Worm (Caenorhabditis elegans): ENCODE results near the gene max-2.

Gene max-2

ce11 chrII:13023518-13023917, 2.1 kb downstream of the max-2 start:
- TF ChIP-seq eor-1 (tag; optimal IDR thresholded peaks at IDR 0.05) (no peak), snpc-4 (tag; optimal IDR thresholded peaks at IDR 0.05) (no peak), nfya-1 (tag; optimal IDR thresholded peaks at IDR 0.05; ENCODE audit: insufficient read depth) (no peak), fkh-10 (GFP tag; optimal IDR thresholded peaks at IDR 0.05) (no peak), nhr-12 (tag; optimal IDR thresholded peaks at IDR 0.05) (no peak), nhr-76 (tag; optimal IDR thresholded peaks at IDR 0.05) (no peak), nhr-11 (tag; optimal IDR thresholded peaks at IDR 0.05) (no peak), jun-1 (tag; optimal IDR thresholded peaks at IDR 0.05) (no peak), lin-39 (tag; optimal IDR thresholded peaks at IDR 0.05) (no peak), sea-2 (GFP tag; optimal IDR thresholded peaks at IDR 0.05) (no peak), elt-2 (tag; optimal IDR thresholded peaks at IDR 0.05) (no peak), ceh-16 (tag; optimal IDR thresholded peaks at IDR 0.05) (no peak), ZK546.5 (tag; optimal IDR thresholded peaks at IDR 0.05) (no peak), nhr-28 (tag; optimal IDR thresholded peaks at IDR 0.05) (no peak), nhr-237 (tag; optimal IDR thresholded peaks at IDR 0.05) (no peak), pha-4 (tag; optimal IDR thresholded peaks at IDR 0.05) (no peak), lsy-12 (tag; optimal IDR thresholded peaks at IDR 0.05) (no peak), daf-12 (tag; optimal IDR thresholded peaks at IDR 0.05) (no peak), fkh-2 (tag; optimal IDR thresholded peaks at IDR 0.05) (no peak)

- no peak for TF ChIP-seq ZK546.5 (tag; optimal IDR thresholded peaks at IDR 0.05)
- TF ChIP-seq nhr-25 (tag; optimal IDR thresholded peaks at IDR 0.05) = peak; percentile 59
- TF ChIP-seq unc-62 (GFP tag; optimal IDR thresholded peaks at IDR 0.05) = peak; percentile 2
Measured at ce11 chrII:13022555-13022954, 3.1 kb downstream of the max-2 start.

- TF ChIP-seq lin-15B (tag; optimal IDR thresholded peaks at IDR 0.05) = peak; percentile 15
- peak; percentile 56 for TF ChIP-seq nhr-25 (tag; optimal IDR thresholded peaks at IDR 0.05)
- TF ChIP-seq ceh-82 (tag; optimal IDR thresholded peaks at IDR 0.05) = peak; percentile 61
- peak; percentile 46 for TF ChIP-seq nfya-1 (tag; optimal IDR thresholded peaks at IDR 0.05; ENCODE audit: insufficient read depth)
- TF ChIP-seq lsy-12 (tag; optimal IDR thresholded peaks at IDR 0.05) = peak; percentile 50
- peak; percentile 44 for TF ChIP-seq nhr-23 (tag; optimal IDR thresholded peaks at IDR 0.05)
- TF ChIP-seq R02D3.7 (tag; optimal IDR thresholded peaks at IDR 0.05) = peak; percentile 3
- peak; percentile 3 for TF ChIP-seq jun-1 (tag; optimal IDR thresholded peaks at IDR 0.05)
- peak; percentile 30 for TF ChIP-seq tbx-2 (tag; optimal IDR thresholded peaks at IDR 0.05)
- peak; percentile 63 for TF ChIP-seq elt-2 (tag; optimal IDR thresholded peaks at IDR 0.05)
- peak; percentile 11 for TF ChIP-seq pha-4 (tag; optimal IDR thresholded peaks at IDR 0.05)
Measured at ce11 chrII:13016381-13016780, 9.3 kb downstream of the max-2 start.

- no peak for TF ChIP-seq nhr-67 (tag; optimal IDR thresholded peaks at IDR 0.05)
- no peak for TF ChIP-seq jun-1 (tag; optimal IDR thresholded peaks at IDR 0.05)
- TF ChIP-seq ama-1 (optimal IDR thresholded peaks at IDR 0.05) = no peak
- TF ChIP-seq pha-4 (tag; optimal IDR thresholded peaks at IDR 0.05) = no peak
- TF ChIP-seq ZK546.5 (tag; optimal IDR thresholded peaks at IDR 0.05) = no peak
- TF ChIP-seq nfya-1 (tag; optimal IDR thresholded peaks at IDR 0.05; ENCODE audit: insufficient read depth) = peak; percentile 12
- no peak for TF ChIP-seq aly-2 (tag; optimal IDR thresholded peaks at IDR 0.05)
- no peak for TF ChIP-seq daf-12 (tag; optimal IDR thresholded peaks at IDR 0.05)
- peak; percentile 5 for TF ChIP-seq ceh-28 (tag; optimal IDR thresholded peaks at IDR 0.05)
- TF ChIP-seq lin-39 (tag; optimal IDR thresholded peaks at IDR 0.05) = peak; percentile 5
- TF ChIP-seq pqm-1 (tag; optimal IDR thresholded peaks at IDR 0.05) = no peak
Measured at ce11 chrII:13013966-13014365, 11.7 kb downstream of the max-2 start, which contains the start of gene F18A11.5. TSS of gene F18A11.5 (minus strand) at chrII:13014286.

- TF ChIP-seq aly-2 (tag; optimal IDR thresholded peaks at IDR 0.05) (no peak), tbx-2 (tag; optimal IDR thresholded peaks at IDR 0.05) (no peak), ZK546.5 (tag; optimal IDR thresholded peaks at IDR 0.05) (no peak), mml-1 (tag; optimal IDR thresholded peaks at IDR 0.05) (no peak), daf-12 (tag; optimal IDR thresholded peaks at IDR 0.05) (no peak), eor-1 (tag; optimal IDR thresholded peaks at IDR 0.05) (no peak), nhr-12 (tag; optimal IDR thresholded peaks at IDR 0.05) (no peak), R02D3.7 (tag; optimal IDR thresholded peaks at IDR 0.05) (no peak), nhr-76 (tag; optimal IDR thresholded peaks at IDR 0.05) (no peak), lsy-12 (tag; optimal IDR thresholded peaks at IDR 0.05) (no peak), jun-1 (tag; optimal IDR thresholded peaks at IDR 0.05) (no peak), egl-5 (tag; optimal IDR thresholded peaks at IDR 0.05) (no peak), ztf-11 (tag; optimal IDR thresholded peaks at IDR 0.05) (no peak), elt-3 (tag; optimal IDR thresholded peaks at IDR 0.05) (no peak), nhr-23 (tag; optimal IDR thresholded peaks at IDR 0.05) (no peak), unc-39 (tag; optimal IDR thresholded peaks at IDR 0.05) (no peak), sea-2 (GFP tag; optimal IDR thresholded peaks at IDR 0.05) (no peak), ama-1 (optimal IDR thresholded peaks at IDR 0.05) (no peak), fkh-10 (GFP tag; optimal IDR thresholded peaks at IDR 0.05) (no peak), lin-15B (tag; optimal IDR thresholded peaks at IDR 0.05) (no peak)
Measured at ce11 chrII:13012684-13013083, 13.0 kb downstream of the max-2 start.
